Worm (Caenorhabditis elegans) whole organism, late embryonic: ENCODE measurements around the gene rps-21.
A peak's percentile ranks its signal among the peaks of the same experiment; 100 is the strongest.

Source experiments
- C08G9.2 ChIP-seq: sonication (generic microtip); optimal IDR thresholded peaks from 2 replicates; lab custom pipeline; 2016; ENCODE audit warnings: mild to moderate bottlenecking, missing genetic modification characterization, moderate library complexity, missing compliant biosample characterization
- T23F11.4 ChIP-seq: fragments of 200-800 bp; sonication (Bioruptor generic); optimal IDR thresholded peaks from 2 replicates; lab custom pipeline; 2018; ENCODE audit warnings: mild to moderate bottlenecking, missing genetic modification characterization, missing compliant biosample characterization
- ahr-1 ChIP-seq: sonication (generic microtip); optimal IDR thresholded peaks from 2 replicates; lab custom pipeline; 2016; ENCODE audit warnings: missing genetic modification characterization, missing compliant biosample characterization
- ama-1 ChIP-seq: fragments of 150-350 bp; optimal IDR thresholded peaks from 2 replicates; lab custom pipeline; 2014
- ceh-18 ChIP-seq: sonication (generic microtip); optimal IDR thresholded peaks from 2 replicates; lab custom pipeline; 2016; ENCODE audit warnings: missing genetic modification characterization, missing compliant biosample characterization
- ceh-19 ChIP-seq: fragments of 200-800 bp; sonication (Bioruptor generic); optimal IDR thresholded peaks from 2 replicates; lab custom pipeline; 2018; ENCODE audit warnings: mild to moderate bottlenecking, missing genetic modification characterization, missing compliant biosample characterization
- ceh-2 ChIP-seq: sonication (generic microtip); optimal IDR thresholded peaks from 2 replicates; lab custom pipeline; 2016; ENCODE audit warnings: missing genotype, missing genetic modification characterization, missing compliant biosample characterization
- ceh-22 ChIP-seq: sonication (generic microtip); optimal IDR thresholded peaks from 2 replicates; lab custom pipeline; 2017; ENCODE audit warnings: missing biosample characterization, missing genetic modification characterization
- ceh-24 ChIP-seq: sonication (generic microtip); optimal IDR thresholded peaks from 2 replicates; lab custom pipeline; 2016; ENCODE audit warnings: mild to moderate bottlenecking, missing genetic modification characterization, missing compliant biosample characterization
- ceh-30 ChIP-seq: fragments of 150-350 bp; optimal IDR thresholded peaks from 2 replicates; lab custom pipeline; 2014; ENCODE audit warnings: missing biosample characterization, missing genetic modification characterization
- ceh-34 ChIP-seq: sonication (generic microtip); optimal IDR thresholded peaks from 2 replicates; lab custom pipeline; 2016; ENCODE audit warnings: mild to moderate bottlenecking, missing genetic modification characterization, missing compliant biosample characterization
- ceh-48 ChIP-seq: sonication (generic microtip); optimal IDR thresholded peaks from 2 replicates; lab custom pipeline; 2016; ENCODE audit warnings: missing genetic modification characterization, inconsistent platforms, missing compliant biosample characterization
- ceh-6 ChIP-seq: fragments of 200-800 bp; sonication (Bioruptor generic); optimal IDR thresholded peaks from 2 replicates; lab custom pipeline; 2018; ENCODE audit warnings: mild to moderate bottlenecking, missing genetic modification characterization, missing compliant biosample characterization
- che-1 ChIP-seq: sonication (generic microtip); optimal IDR thresholded peaks from 2 replicates; lab custom pipeline; 2016; ENCODE audit warnings: mild to moderate bottlenecking, missing genetic modification characterization, missing compliant biosample characterization
- dve-1 ChIP-seq: sonication (generic microtip); optimal IDR thresholded peaks from 2 replicates; lab custom pipeline; 2017; ENCODE audit warnings: antibody characterized with exemption, mild to moderate bottlenecking, missing genetic modification characterization, missing compliant biosample characterization
- elt-2 ChIP-seq: sonication (generic microtip); optimal IDR thresholded peaks from 2 replicates; lab custom pipeline; 2016; ENCODE audit warnings: missing genetic modification reagents, missing genetic modification characterization, missing compliant biosample characterization
- fax-1 ChIP-seq: sonication (generic microtip); optimal IDR thresholded peaks from 2 replicates; lab custom pipeline; 2016; ENCODE audit warnings: missing genotype, missing genetic modification characterization, missing compliant biosample characterization
- fkh-6 ChIP-seq: sonication (generic microtip); optimal IDR thresholded peaks from 2 replicates; lab custom pipeline; 2016; ENCODE audit warnings: missing genetic modification characterization, missing compliant biosample characterization
- hlh-8 ChIP-seq: sonication (generic microtip); optimal IDR thresholded peaks from 2 replicates; lab custom pipeline; 2016; ENCODE audit warnings: missing genotype, missing genetic modification characterization, missing compliant biosample characterization
- lim-6 ChIP-seq: sonication (generic microtip); optimal IDR thresholded peaks from 2 replicates; lab custom pipeline; 2016; ENCODE audit warnings: missing genetic modification characterization, missing compliant biosample characterization
- nfya-1 ChIP-seq: sonication (generic microtip); optimal IDR thresholded peaks from 2 replicates; lab custom pipeline; 2017; ENCODE audit warnings: missing genetic modification characterization, mild to moderate bottlenecking, missing compliant biosample characterization, antibody characterized with exemption, moderate library complexity
- npax-4 ChIP-seq: sonication (generic microtip); optimal IDR thresholded peaks from 2 replicates; lab custom pipeline; 2016; ENCODE audit warnings: missing genetic modification characterization, missing compliant biosample characterization
- odd-2 ChIP-seq: sonication (generic microtip); optimal IDR thresholded peaks from 2 replicates; lab custom pipeline; 2017; ENCODE audit warnings: antibody characterized with exemption, mild to moderate bottlenecking, missing genetic modification characterization, missing compliant biosample characterization
- pag-3 ChIP-seq: sonication (generic microtip); optimal IDR thresholded peaks from 2 replicates; lab custom pipeline; 2016; ENCODE audit warnings: missing compliant biosample characterization, missing genetic modification characterization, borderline replicate concordance
- pha-2 ChIP-seq: sonication (generic microtip); optimal IDR thresholded peaks from 2 replicates; lab custom pipeline; 2017; ENCODE audit warnings: mild to moderate bottlenecking, missing genetic modification characterization, missing compliant biosample characterization
- pha-4 ChIP-seq: fragments of 150-350 bp; optimal IDR thresholded peaks from 2 replicates; lab custom pipeline; 2018; ENCODE audit warnings: missing biosample characterization, missing genetic modification reagents, missing genetic modification characterization
- ref-2 ChIP-seq: sonication (generic microtip); optimal IDR thresholded peaks from 2 replicates; lab custom pipeline; 2016; ENCODE audit warnings: missing genetic modification characterization, missing compliant biosample characterization
- rnt-1 ChIP-seq: sonication (generic microtip); optimal IDR thresholded peaks from 2 replicates; lab custom pipeline; 2016; ENCODE audit warnings: missing genetic modification characterization, missing compliant biosample characterization
- sdc-2 ChIP-seq: sonication (generic microtip); optimal IDR thresholded peaks from 2 replicates; lab custom pipeline; 2016; ENCODE audit warnings: missing genotype, missing genetic modification characterization, missing compliant biosample characterization
- sox-4 ChIP-seq: sonication (generic microtip); optimal IDR thresholded peaks from 2 replicates; lab custom pipeline; 2017; ENCODE audit warnings: mild to moderate bottlenecking, missing genetic modification characterization, inconsistent platforms, missing compliant biosample characterization
- syd-9 ChIP-seq: sonication (generic microtip); optimal IDR thresholded peaks from 2 replicates; lab custom pipeline; 2016; ENCODE audit warnings: mild to moderate bottlenecking, missing genetic modification characterization, moderate library complexity, missing compliant biosample characterization
- tbx-7 ChIP-seq: sonication (generic microtip); optimal IDR thresholded peaks from 2 replicates; lab custom pipeline; 2016; ENCODE audit warnings: missing genotype, missing genetic modification characterization, missing compliant biosample characterization
- unc-86 ChIP-seq: sonication (generic microtip); optimal IDR thresholded peaks from 2 replicates; lab custom pipeline; 2016; ENCODE audit warnings: missing genetic modification characterization, missing compliant biosample characterization
- zip-5 ChIP-seq: sonication (generic microtip); optimal IDR thresholded peaks from 2 replicates; lab custom pipeline; 2016; ENCODE audit warnings: missing genetic modification characterization, missing compliant biosample characterization

rps-21 gene

DNA sequence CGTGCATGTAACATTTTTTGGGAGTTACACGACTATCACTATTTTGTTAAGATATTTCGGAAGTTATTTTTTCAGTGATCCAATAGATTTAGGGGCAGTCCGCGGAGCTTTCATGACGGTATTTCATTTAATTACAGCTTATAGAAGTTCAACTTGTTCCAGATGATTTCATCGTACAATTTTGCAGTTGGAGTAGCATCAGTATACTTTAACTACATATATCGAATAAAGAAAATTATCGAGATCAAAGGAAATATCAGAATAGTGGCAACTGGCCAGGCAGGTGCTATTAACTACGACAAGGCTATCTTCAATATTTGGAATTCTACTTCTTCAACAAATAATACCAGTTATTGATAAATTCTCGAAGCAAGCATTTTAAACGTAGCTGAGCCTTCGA, 10.9 kb downstream of the rps-21 start:
- no peak for TF ChIP-seq ceh-2
- no peak for TF ChIP-seq syd-9 (tag; lab: Kevin White, UChicago)
- no peak for TF ChIP-seq ceh-19 (GFP tag; lab: Kevin White, UChicago)
- TF ChIP-seq fax-1 (tag; lab: Kevin White, UChicago) = no peak
- TF ChIP-seq sox-4 (tag; lab: Kevin White, UChicago) = no peak
- no peak for TF ChIP-seq ref-2 (tag; lab: Kevin White, UChicago)
- TF ChIP-seq odd-2 (tag; lab: Kevin White, UChicago) = no peak
- no peak for TF ChIP-seq zip-5 (tag; lab: Kevin White, UChicago)
- TF ChIP-seq pha-2 (tag; lab: Kevin White, UChicago) = no peak
- TF ChIP-seq hlh-8 (tag; lab: Kevin White, UChicago) = no peak
- TF ChIP-seq npax-4 (tag; lab: Kevin White, UChicago) = no peak
- no peak for TF ChIP-seq C08G9.2
- TF ChIP-seq fkh-6 (tag; lab: Kevin White, UChicago) = no peak
- no peak for TF ChIP-seq lim-6 (tag; lab: Kevin White, UChicago)
- TF ChIP-seq T23F11.4 = no peak
- TF ChIP-seq ceh-34 (tag; lab: Kevin White, UChicago) = no peak
- TF ChIP-seq ceh-6 = no peak

DNA sequence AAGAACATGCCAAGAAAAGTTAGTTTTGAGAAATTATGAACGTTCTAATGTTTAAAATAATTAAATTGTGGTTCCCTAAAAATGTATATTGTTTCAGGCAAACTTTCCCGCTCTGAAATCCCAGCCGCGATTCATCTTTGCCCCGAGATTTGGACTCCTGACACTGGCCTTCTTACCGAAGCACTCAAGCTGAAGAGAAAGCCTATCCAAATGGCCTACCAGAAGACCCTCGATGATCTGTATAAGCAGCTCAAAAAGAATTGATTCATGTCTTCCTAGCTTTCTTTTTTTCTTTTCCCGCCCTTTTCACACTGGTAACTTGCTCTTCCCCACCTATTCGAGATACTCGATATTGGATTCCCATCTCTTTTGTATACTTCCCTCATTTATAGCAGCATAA, 19.3 kb downstream of the rps-21 start:
- TF ChIP-seq che-1 (tag; lab: Kevin White, UChicago) = no peak
- no peak for TF ChIP-seq ceh-48

DNA sequence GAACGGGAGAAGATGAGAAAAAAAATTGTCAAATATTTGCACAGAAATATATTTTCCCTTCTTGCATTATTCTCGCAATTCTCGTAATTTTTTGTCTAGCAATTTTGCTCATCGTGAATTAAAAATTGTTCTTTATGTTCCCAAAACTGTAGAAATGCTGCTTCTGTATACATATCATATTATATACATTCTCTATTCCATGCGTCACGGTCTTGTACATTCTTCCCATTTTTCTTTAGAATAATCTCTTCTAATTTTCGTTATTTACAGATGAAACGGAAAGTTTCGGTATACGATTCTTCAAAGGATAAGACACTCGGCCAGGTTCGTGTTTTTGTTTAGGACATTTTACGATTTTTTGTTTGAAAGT, 21.9 kb downstream of the rps-21 start, which contains the start of gene acs-4:
Gene acs-4 (plus strand): TSS at position 271 of the 370 bp plus-strand sequence.
- TF ChIP-seq ceh-2 = no peak
- no peak for TF ChIP-seq pag-3
- TF ChIP-seq syd-9 (tag; lab: Kevin White, UChicago) = no peak
- TF ChIP-seq ceh-18 (tag; lab: Kevin White, UChicago) = no peak
- no peak for TF ChIP-seq tbx-7 (tag; lab: Kevin White, UChicago)
- no peak for TF ChIP-seq hlh-8 (tag; lab: Kevin White, UChicago)
- TF ChIP-seq ceh-22 (tag; lab: Kevin White, UChicago) = no peak
- TF ChIP-seq pha-4 (tag; lab: Kevin White, UChicago) = no peak
- no peak for TF ChIP-seq unc-86 (tag; lab: Kevin White, UChicago)
- TF ChIP-seq ceh-24 (tag; lab: Kevin White, UChicago) = no peak

DNA sequence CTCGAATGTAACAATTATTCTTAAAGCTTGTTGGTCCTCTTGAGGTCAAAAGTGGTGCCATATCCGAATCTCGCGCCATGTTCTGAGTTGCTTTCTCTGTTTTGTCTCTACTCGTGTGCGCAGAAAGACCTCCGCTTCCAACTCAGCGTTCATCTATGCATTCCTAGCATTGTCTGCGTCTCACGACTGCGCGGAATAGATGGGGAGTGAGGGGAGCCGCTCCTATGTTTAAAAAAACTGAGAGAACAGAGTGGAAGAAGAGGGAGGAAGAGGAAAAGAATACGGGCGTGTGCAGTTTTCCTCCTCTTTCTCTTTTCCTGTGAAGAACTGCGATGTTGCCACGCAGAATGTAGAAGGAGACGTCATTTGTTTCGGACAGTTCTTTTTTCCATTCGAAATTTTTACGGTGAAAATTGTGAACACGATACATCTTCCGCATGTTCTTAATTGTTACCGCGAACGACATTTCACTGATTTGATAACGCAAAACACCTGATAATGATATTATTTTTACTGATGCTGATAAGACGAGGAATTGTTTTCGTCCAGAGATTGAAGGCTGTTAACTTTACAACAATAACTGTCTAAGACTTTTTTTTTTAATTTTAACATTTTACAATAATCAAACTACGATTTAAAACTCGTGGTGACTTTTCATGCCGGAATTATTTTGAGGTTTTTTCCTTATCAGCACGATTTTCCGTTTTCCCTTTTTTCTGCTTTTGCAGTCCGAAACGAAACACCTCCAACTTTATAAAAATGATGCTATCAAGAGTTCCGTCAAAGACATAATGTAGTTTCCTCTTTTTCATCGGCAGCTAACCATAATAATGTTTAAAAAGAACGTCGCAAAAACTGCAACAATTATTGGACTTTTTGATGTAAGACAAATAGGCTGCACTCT, 22.5 kb downstream of the rps-21 start:
- TF ChIP-seq nfya-1 (tag; lab: Kevin White, UChicago) = peak; percentile 8
- TF ChIP-seq ceh-30 (tag; lab: Kevin White, UChicago) = no peak
- TF ChIP-seq elt-2 (tag; lab: Kevin White, UChicago) = peak; percentile 91

DNA sequence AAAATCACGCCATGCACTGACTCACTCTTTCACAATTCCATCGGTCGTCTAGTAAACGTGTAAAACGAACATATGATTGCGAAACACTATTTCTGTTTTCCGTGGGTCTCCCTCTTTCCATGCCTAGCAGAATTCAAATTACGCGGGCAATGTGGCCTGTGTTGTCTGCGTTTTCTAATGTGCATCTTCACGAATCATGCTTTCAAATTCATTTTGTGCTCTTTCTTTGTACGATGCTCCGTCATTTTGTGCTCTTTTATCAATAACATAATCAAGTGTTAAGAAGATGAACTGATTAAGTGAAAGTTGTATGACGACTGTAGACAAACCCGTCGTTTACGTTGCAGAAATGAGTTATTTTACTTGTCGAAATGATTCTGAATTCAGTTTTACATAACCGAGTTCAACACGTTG, 23.6 kb downstream of the rps-21 start:
- TF ChIP-seq ama-1 (lab: Kevin White, UChicago) (no peak), lim-6 (tag; lab: Kevin White, UChicago) (no peak), sdc-2 (tag; lab: Kevin White, UChicago) (no peak), elt-2 (tag; lab: Kevin White, UChicago) (peak; percentile 45), rnt-1 (tag; lab: Kevin White, UChicago) (no peak), hlh-8 (tag; lab: Kevin White, UChicago) (no peak), dve-1 (tag; lab: Kevin White, UChicago) (no peak), pha-4 (tag; lab: Kevin White, UChicago) (no peak), ahr-1 (no peak)
